Worm (Caenorhabditis elegans) whole organism, L4 larva: ENCODE data around the gene chw-1.

ENCODE experiments used
- ceh-82 ChIP-seq: sonication (generic microtip); optimal IDR thresholded peaks from 2 replicates; lab custom pipeline; 2017; ENCODE audit warnings: missing biosample characterization, missing genetic modification characterization
- dmd-8 ChIP-seq: fragments of 200-800 bp; sonication (Bioruptor generic); IDR thresholded peaks from 2 replicates; pipeline ENCODE4 v1.3.6; 2022; ENCODE audit warnings: missing genetic modification characterization, missing compliant biosample characterization
- dve-1 ChIP-seq: sonication (generic microtip); optimal IDR thresholded peaks from 2 replicates; lab custom pipeline; 2017; ENCODE audit warnings: antibody characterized with exemption, mild to moderate bottlenecking, missing genetic modification characterization, missing compliant biosample characterization; ENCODE audit not compliant: insufficient read depth
- egl-27 ChIP-seq: sonication (generic microtip); optimal IDR thresholded peaks from 3 replicates; lab custom pipeline; 2017; ENCODE audit warnings: missing biosample characterization, missing genetic modification reagents, missing genetic modification characterization
- lin-39 ChIP-seq: fragments of 150-350 bp; optimal IDR thresholded peaks from 2 replicates; lab custom pipeline; 2014; ENCODE audit warnings: missing biosample characterization, missing genetic modification reagents, missing genetic modification characterization
- lsy-2 ChIP-seq, 2 experiments: fragments of 150-350 bp in 1 of 2; sonication (generic microtip) in 1 of 2; optimal IDR thresholded peaks; 2 replicates each; lab custom pipeline; 2014 to 2017; ENCODE audit warnings: missing biosample characterization in 2 of 2, missing genetic modification characterization in 2 of 2
- mdl-1 ChIP-seq, 2 experiments: fragments of 150-350 bp in 1 of 2; sonication (generic microtip) in 1 of 2; optimal IDR thresholded peaks; 2 replicates each; lab custom pipeline; 2014 to 2017; ENCODE audit warnings: missing biosample characterization in 2 of 2, missing genetic modification characterization in 2 of 2
- nhr-11 ChIP-seq: fragments of 150-350 bp; optimal IDR thresholded peaks from 2 replicates; lab custom pipeline; 2014; ENCODE audit warnings: missing biosample characterization, missing genetic modification characterization
- nhr-25 ChIP-seq: sonication (generic microtip); optimal IDR thresholded peaks from 2 replicates; lab custom pipeline; 2017; ENCODE audit warnings: missing genetic modification characterization, mild to moderate bottlenecking, missing compliant biosample characterization, antibody characterized with exemption, moderate library complexity, borderline replicate concordance; ENCODE audit not compliant: insufficient read depth
- nhr-48 ChIP-seq: sonication (generic microtip); optimal IDR thresholded peaks from 2 replicates; lab custom pipeline; 2016; ENCODE audit warnings: mild to moderate bottlenecking, missing genetic modification characterization, missing compliant biosample characterization
- nhr-6 ChIP-seq: fragments of 150-350 bp; optimal IDR thresholded peaks from 2 replicates; lab custom pipeline; 2014; ENCODE audit warnings: missing biosample characterization, missing genetic modification characterization
- nhr-77 ChIP-seq: fragments of 150-350 bp; optimal IDR thresholded peaks from 2 replicates; lab custom pipeline; 2014; ENCODE audit warnings: missing biosample characterization, missing genetic modification characterization
- skn-1 ChIP-seq: fragments of 150-350 bp; optimal IDR thresholded peaks from 2 replicates; lab custom pipeline; 2014; ENCODE audit warnings: missing biosample characterization, missing genetic modification characterization
- unc-62 ChIP-seq, 3 experiments: fragments of 150-350 bp in 1 of 3; sonication (generic microtip); optimal IDR thresholded peaks in 2 of 3; peaks in 1 of 3; 1 replicate in 1 of 3; 2 replicates in 2 of 3; lab custom pipeline; 2014 to 2017; ENCODE audit warnings: missing biosample characterization in 3 of 3, missing genetic modification characterization in 3 of 3, missing genetic modification reagents in 3 of 3, missing genotype in 1 of 3

DNA sequence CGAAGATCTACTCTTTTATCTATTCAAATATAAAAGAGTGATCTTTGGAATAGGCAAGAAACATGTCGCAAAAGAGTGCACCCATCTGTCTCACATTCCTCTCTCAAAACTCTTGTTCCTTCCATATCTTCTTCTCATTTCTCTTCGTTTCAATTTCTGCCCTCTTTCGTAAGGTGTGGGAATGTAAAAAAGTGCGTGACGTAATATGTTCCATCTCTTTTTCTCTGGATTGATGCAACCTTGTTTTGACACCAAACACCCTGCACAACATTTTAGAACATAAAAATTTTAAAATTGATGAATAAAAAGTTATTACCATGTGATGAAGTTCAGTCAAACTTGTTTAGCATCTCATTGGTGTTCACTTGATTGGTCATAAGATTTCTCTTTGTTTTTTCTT, 5.0 kb downstream of the chw-1 start:
- TF ChIP-seq egl-27 (no peak), mdl-1 (tag; optimal IDR thresholded peaks at IDR 0.05; lab: Kevin White, UChicago) (no peak), lsy-2 (tag; optimal IDR thresholded peaks at IDR 0.05; lab: Kevin White, UChicago) (no peak), lin-39 (tag; lab: Kevin White, UChicago) (no peak), unc-62 (GFP tag; optimal IDR thresholded peaks at IDR 0.05 in 1 of 2; lab: Kevin White, UChicago) (no peak), unc-62 (tag; optimal IDR thresholded peaks at IDR 0.05; lab: Kevin White, UChicago) (no peak), nhr-77 (tag; lab: Kevin White, UChicago) (no peak), nhr-25 (tag; lab: Kevin White, UChicago) (no peak), skn-1 (tag; lab: Kevin White, UChicago) (no peak), ceh-82 (tag; lab: Kevin White, UChicago) (no peak), dve-1 (tag; lab: Kevin White, UChicago) (no peak), dmd-8 (GFP tag; lab: Robert Waterston, UW) (no peak), nhr-48 (tag; lab: Kevin White, UChicago) (no peak), nhr-6 (no peak), nhr-11 (tag; lab: Kevin White, UChicago) (no peak)
